Worm (Caenorhabditis elegans): Measurements from ENCODE around the gene cyp-33C6.

DNA sequence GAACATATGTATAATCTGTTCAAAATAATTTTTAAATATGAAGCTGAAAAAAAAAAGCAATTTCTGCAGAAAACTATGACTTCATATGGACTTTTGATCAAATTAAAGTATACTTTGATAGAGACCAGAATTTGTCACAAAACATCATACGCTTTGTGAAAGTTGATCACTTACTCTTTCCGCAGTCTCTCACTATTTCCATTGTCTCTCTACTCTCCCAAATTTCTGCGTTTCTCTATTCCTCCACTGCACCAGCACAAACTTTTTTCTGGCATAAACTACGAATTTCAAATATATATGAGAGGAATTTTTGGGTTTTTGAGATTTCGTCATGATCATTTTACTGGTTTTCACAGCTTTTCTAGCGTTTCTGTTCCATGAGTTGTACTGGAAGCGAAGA is 13.4 kb downstream of the cyp-33C6 start, which contains the start of gene cyp-33C4:
- no peak for TF ChIP-seq pbrm-1 (GFP tag; IDR thresholded peaks at IDR 0.05)
- TF ChIP-seq unc-130 (GFP tag; optimal IDR thresholded peaks at IDR 0.05) = no peak
- TF ChIP-seq somi-1 (GFP tag; optimal IDR thresholded peaks at IDR 0.05) = no peak
